Worm (Caenorhabditis elegans) whole organism, early embryonic: ENCODE data around the gene wrt-2.

Experiments used
- ama-1 ChIP-seq: fragments of 150-350 bp; optimal IDR thresholded peaks from 2 replicates; lab custom pipeline; 2014
- ceh-13 ChIP-seq: fragments of 200-800 bp; sonication (Bioruptor generic); optimal IDR thresholded peaks from 2 replicates; lab custom pipeline; 2018; ENCODE audit warnings: mild to moderate bottlenecking, missing genetic modification characterization, missing compliant biosample characterization
- ceh-36 ChIP-seq: sonication (generic microtip); optimal IDR thresholded peaks from 2 replicates; lab custom pipeline; 2016; ENCODE audit warnings: missing genetic modification characterization, inconsistent platforms, missing compliant biosample characterization
- hmbx-1 ChIP-seq: sonication (generic microtip); optimal IDR thresholded peaks from 2 replicates; lab custom pipeline; 2016; ENCODE audit warnings: mild to moderate bottlenecking, missing genetic modification characterization, missing compliant biosample characterization
- hmg-4 ChIP-seq: fragments of 200-800 bp; sonication (Bioruptor generic); optimal IDR thresholded peaks from 2 replicates; lab custom pipeline; 2018; ENCODE audit warnings: mild to moderate bottlenecking, missing genetic modification characterization, missing compliant biosample characterization
- hnd-1 ChIP-seq: sonication (generic microtip); optimal IDR thresholded peaks from 2 replicates; lab custom pipeline; 2016; ENCODE audit warnings: missing genetic modification characterization, missing compliant biosample characterization
- scrt-1 ChIP-seq: fragments of 200-800 bp; sonication (Bioruptor generic); IDR thresholded peaks from 2 replicates; pipeline ENCODE4 v1.3.6; 2022; ENCODE audit warnings: missing genetic modification characterization, missing compliant biosample characterization
- sea-1 ChIP-seq: fragments of 200-800 bp; sonication (Bioruptor generic); conservative IDR thresholded peaks from 2 replicates; pipeline ENCODE4 v1.3.6; 2022; ENCODE audit warnings: missing genetic modification characterization, missing compliant biosample characterization

DNA sequence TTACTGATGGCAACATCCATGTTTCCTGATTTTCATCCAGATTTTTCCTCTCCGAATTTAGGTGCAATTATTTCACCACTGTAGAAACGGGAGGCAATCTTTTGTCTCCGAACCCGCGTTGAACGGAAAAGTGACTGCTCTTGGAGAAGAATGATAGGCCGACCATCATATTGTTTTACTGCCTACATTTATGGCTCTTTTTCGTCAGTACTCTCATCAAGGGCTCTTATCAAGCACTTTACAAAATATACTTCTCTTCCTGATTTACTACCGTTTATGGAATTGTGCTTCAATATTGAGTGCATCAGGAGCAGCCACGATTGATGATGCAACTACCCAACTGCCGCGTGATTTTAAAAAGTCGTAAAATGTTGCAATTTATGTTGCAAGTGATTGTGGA lies 39.8 kb downstream of the wrt-2 start:
- TF ChIP-seq ama-1 (no peak), hnd-1 (no peak), sea-1 (no peak), ceh-13 (no peak), ceh-36 (no peak), hmg-4 (GFP tag; lab: Kevin White, UChicago) (no peak), scrt-1 (GFP tag; lab: Robert Waterston, UW) (no peak), hmbx-1 (no peak)
